Fruit fly (Drosophila melanogaster) whole organism, embryonic: Measurements from ENCODE around the gene org-1.
A peak's percentile ranks its signal among the peaks of the same experiment; 100 is the strongest.

Source experiments
- ATbp ChIP-seq: fragments of 200-800 bp; sonication (Bioruptor generic); optimal IDR thresholded peaks from 2 replicates; lab custom pipeline; 2017; ENCODE audit warnings: missing biosample characterization, mild to moderate bottlenecking, missing genetic modification characterization, missing genetic modification reagents
- C15 ChIP-seq: fragments of 200-800 bp; sonication (Bioruptor generic); IDR thresholded peaks from 3 replicates; pipeline ENCODE4 v1.3.6; 2022; ENCODE audit warnings: missing biosample characterization, missing genetic modification characterization
- CG1024 ChIP-seq: fragments of 200-800 bp; sonication (Bioruptor generic); IDR thresholded peaks from 2 replicates; pipeline ENCODE4 v1.3.6; 2022; ENCODE audit warnings: missing biosample characterization, missing genetic modification characterization
- CG12299 ChIP-seq: fragments of 200-800 bp; sonication (Bioruptor generic); optimal IDR thresholded peaks from 2 replicates; lab custom pipeline; 2018; ENCODE audit warnings: missing biosample characterization, mild to moderate bottlenecking, missing genetic modification characterization
- CG13775 ChIP-seq: fragments of 200-800 bp; sonication (Bioruptor generic); optimal IDR thresholded peaks from 3 replicates; lab custom pipeline; 2017; ENCODE audit warnings: missing biosample characterization, mild to moderate bottlenecking, missing genetic modification characterization
- CG14965 ChIP-seq: fragments of 200-800 bp; sonication (Bioruptor generic); optimal IDR thresholded peaks from 2 replicates; lab custom pipeline; 2016; ENCODE audit warnings: missing biosample characterization, missing genetic modification characterization, borderline replicate concordance
- CG15269 ChIP-seq: fragments of 200-800 bp; sonication (Bioruptor generic); optimal IDR thresholded peaks from 2 replicates; lab custom pipeline; 2018; ENCODE audit warnings: missing biosample characterization, mild to moderate bottlenecking, missing genetic modification characterization, moderate library complexity
- CG15696 ChIP-seq: fragments of 200-800 bp; sonication (Bioruptor generic); optimal IDR thresholded peaks from 2 replicates; lab custom pipeline; 2019; ENCODE audit warnings: missing biosample characterization, mild to moderate bottlenecking, missing genetic modification characterization, moderate library complexity
- CG16779 ChIP-seq: fragments of 200-800 bp; sonication (Bioruptor generic); IDR thresholded peaks from 2 replicates; pipeline ENCODE4 v1.3.6; 2022; ENCODE audit warnings: missing biosample characterization, missing genetic modification characterization
- CG17568 ChIP-seq: fragments of 200-800 bp; sonication (Bioruptor generic); optimal IDR thresholded peaks from 2 replicates; lab custom pipeline; 2018; ENCODE audit warnings: missing biosample characterization, mild to moderate bottlenecking, missing genetic modification characterization, moderate library complexity
- CG18011 ChIP-seq: fragments of 200-800 bp; sonication (Bioruptor generic); optimal IDR thresholded peaks from 2 replicates; lab custom pipeline; 2017; ENCODE audit warnings: missing biosample characterization, missing genetic modification characterization, mild to moderate bottlenecking, moderate library complexity, missing genotype
- CG18619 ChIP-seq: fragments of 200-800 bp; sonication (Bioruptor generic); optimal IDR thresholded peaks from 3 replicates; lab custom pipeline; 2017; ENCODE audit warnings: missing biosample characterization, mild to moderate bottlenecking, missing genetic modification characterization
- CG30431 ChIP-seq: fragments of 200-800 bp; sonication (Bioruptor generic); optimal IDR thresholded peaks from 2 replicates; lab custom pipeline; 2017; ENCODE audit warnings: missing biosample characterization, missing genetic modification characterization
- CG4282 ChIP-seq: fragments of 200-800 bp; sonication (Bioruptor generic); optimal IDR thresholded peaks from 2 replicates; lab custom pipeline; 2016; ENCODE audit warnings: missing biosample characterization, missing genetic modification characterization
- CG6654 ChIP-seq: fragments of 200-800 bp; sonication (Bioruptor generic); optimal IDR thresholded peaks from 2 replicates; lab custom pipeline; 2017; ENCODE audit warnings: missing biosample characterization, mild to moderate bottlenecking, missing genetic modification characterization
- CG7963 ChIP-seq: fragments of 200-800 bp; sonication (Bioruptor generic); IDR thresholded peaks from 3 replicates; pipeline ENCODE4 v1.3.6; 2022; ENCODE audit warnings: missing biosample characterization, missing genetic modification characterization; ENCODE audit not compliant: partially characterized antibody
- CG8290 ChIP-seq, 3 experiments: fragments of 200-800 bp; sonication (Bioruptor generic); optimal IDR thresholded peaks; 2 replicates each; lab custom pipeline; 2016 to 2019; ENCODE audit warnings: missing biosample characterization in 3 of 3, missing genetic modification characterization in 3 of 3, mild to moderate bottlenecking in 2 of 3, moderate library complexity in 1 of 3
- CG9437 ChIP-seq: fragments of 200-800 bp; sonication (Bioruptor generic); optimal IDR thresholded peaks from 2 replicates; lab custom pipeline; 2018; ENCODE audit warnings: missing biosample characterization, mild to moderate bottlenecking, missing genetic modification characterization
- CoRest ChIP-seq: fragments of 200-800 bp; sonication (Bioruptor generic); optimal IDR thresholded peaks from 3 replicates; lab custom pipeline; 2018; ENCODE audit warnings: missing biosample characterization, mild to moderate bottlenecking, missing genetic modification characterization, moderate library complexity
- CrebB ChIP-seq: fragments of 200-800 bp; sonication (Bioruptor generic); optimal IDR thresholded peaks from 3 replicates; lab custom pipeline; 2018; ENCODE audit warnings: missing biosample characterization, mild to moderate bottlenecking, missing genetic modification characterization
- Fer2 ChIP-seq: fragments of 200-800 bp; sonication (Bioruptor generic); optimal IDR thresholded peaks from 2 replicates; lab custom pipeline; 2018; ENCODE audit warnings: missing biosample characterization, mild to moderate bottlenecking, missing genetic modification characterization, moderate library complexity
- HHEX ChIP-seq: fragments of 200-800 bp; sonication (Bioruptor generic); optimal IDR thresholded peaks from 3 replicates; lab custom pipeline; 2017; ENCODE audit warnings: missing biosample characterization, mild to moderate bottlenecking, missing genetic modification characterization, missing genetic modification reagents
- HLH4C ChIP-seq: fragments of 200-800 bp; sonication (Bioruptor generic); IDR thresholded peaks from 3 replicates; pipeline ENCODE4 v1.3.6; 2022; ENCODE audit warnings: missing biosample characterization, missing genetic modification characterization; ENCODE audit not compliant: partially characterized antibody
- Mrtf ChIP-seq: fragments of 200-800 bp; sonication (Bioruptor generic); IDR thresholded peaks from 3 replicates; pipeline ENCODE4 v1.3.6; 2022; ENCODE audit warnings: missing biosample characterization, missing genetic modification characterization
- NC2α ChIP-seq: fragments of 200-800 bp; sonication (Bioruptor generic); optimal IDR thresholded peaks from 2 replicates; lab custom pipeline; 2016; ENCODE audit warnings: missing biosample characterization, missing genetic modification characterization
- Rfx ChIP-seq: fragments of 200-800 bp; sonication (Bioruptor generic); IDR thresholded peaks from 2 replicates; pipeline ENCODE4 v1.3.6; 2022; ENCODE audit warnings: missing biosample characterization, missing genetic modification characterization
- YL-1 ChIP-seq: fragments of 200-800 bp; sonication (Bioruptor generic); optimal IDR thresholded peaks from 3 replicates; lab custom pipeline; 2017; ENCODE audit warnings: missing biosample characterization, mild to moderate bottlenecking, missing genetic modification characterization
- cg ChIP-seq: fragments of 200-800 bp; sonication (Bioruptor generic); optimal IDR thresholded peaks from 3 replicates; lab custom pipeline; 2019; ENCODE audit warnings: missing biosample characterization, mild to moderate bottlenecking, missing genetic modification characterization, moderate library complexity
- chif ChIP-seq, 2 experiments: fragments of 200-800 bp; sonication (Bioruptor generic); optimal IDR thresholded peaks; 3 replicates each; lab custom pipeline; 2016; ENCODE audit warnings: missing biosample characterization in 2 of 2, missing genetic modification characterization in 2 of 2
- croc ChIP-seq: fragments of 200-800 bp; sonication (Bioruptor generic); conservative IDR thresholded peaks from 3 replicates; pipeline ENCODE4 v1.3.6; 2022; ENCODE audit warnings: missing biosample characterization, missing genetic modification characterization
- crol ChIP-seq: fragments of 200-800 bp; sonication (Bioruptor generic); IDR thresholded peaks from 2 replicates; pipeline ENCODE4 v1.3.6; 2022; ENCODE audit warnings: missing biosample characterization, missing genetic modification characterization
- crp ChIP-seq, 2 experiments: fragments of 200-800 bp; sonication (Bioruptor generic); optimal IDR thresholded peaks; 2 replicates in 1 of 2; 3 replicates in 1 of 2; lab custom pipeline; 2017; ENCODE audit warnings: missing biosample characterization in 2 of 2, missing genetic modification characterization in 2 of 2, mild to moderate bottlenecking in 1 of 2, moderate library complexity in 1 of 2
- dati ChIP-seq: fragments of 200-800 bp; sonication (Bioruptor generic); IDR thresholded peaks from 2 replicates; pipeline ENCODE4 v1.3.6; 2022; ENCODE audit warnings: missing biosample characterization, missing genetic modification characterization
- dm ChIP-seq: fragments of 200-800 bp; sonication (Bioruptor generic); optimal IDR thresholded peaks from 3 replicates; lab custom pipeline; 2016; ENCODE audit warnings: missing biosample characterization, missing genetic modification characterization
- eve ChIP-seq, 2 experiments: fragments of >200 bp; optimal IDR thresholded peaks; 2 replicates each; lab custom pipeline; 2017; ENCODE audit warnings: missing biosample characterization in 2 of 2, missing genetic modification characterization in 2 of 2
- ftz-f1 ChIP-seq: fragments of 200-800 bp; sonication (Bioruptor generic); optimal IDR thresholded peaks from 2 replicates; lab custom pipeline; 2016; ENCODE audit warnings: missing biosample characterization, missing genetic modification characterization
- gce ChIP-seq: fragments of 200-800 bp; sonication (Bioruptor generic); IDR thresholded peaks from 3 replicates; pipeline ENCODE4 v1.3.6; 2022; ENCODE audit warnings: missing biosample characterization, missing genetic modification characterization
- gsb ChIP-seq: fragments of 200-800 bp; sonication (Bioruptor generic); IDR thresholded peaks from 2 replicates; pipeline ENCODE4 v1.3.6; 2022; ENCODE audit warnings: missing biosample characterization, missing genetic modification characterization
- gt ChIP-seq: fragments of 200-800 bp; sonication (Bioruptor generic); IDR thresholded peaks from 2 replicates; pipeline ENCODE4 v1.3.6; 2022; ENCODE audit warnings: missing biosample characterization, missing genetic modification characterization
- ind ChIP-seq: fragments of 200-800 bp; sonication (Bioruptor generic); optimal IDR thresholded peaks from 3 replicates; lab custom pipeline; 2016; ENCODE audit warnings: missing biosample characterization, missing genetic modification characterization
- kah ChIP-seq: fragments of 200-800 bp; sonication (Bioruptor generic); optimal IDR thresholded peaks from 2 replicates; lab custom pipeline; 2018; ENCODE audit warnings: missing biosample characterization, mild to moderate bottlenecking, missing genetic modification characterization
- lab ChIP-seq: fragments of 200-800 bp; sonication (Bioruptor generic); optimal IDR thresholded peaks from 3 replicates; lab custom pipeline; 2017; ENCODE audit warnings: missing biosample characterization, missing genetic modification characterization, mild to moderate bottlenecking, moderate library complexity, missing genetic modification reagents
- nau ChIP-seq: fragments of 200-800 bp; sonication (Bioruptor generic); optimal IDR thresholded peaks from 3 replicates; lab custom pipeline; 2017; ENCODE audit warnings: missing biosample characterization, mild to moderate bottlenecking, missing genetic modification characterization, missing genetic modification reagents
- prd ChIP-seq, 3 experiments: fragments of >200 bp in 2 of 3; fragments of 200-800 bp in 1 of 3; sonication (Bioruptor generic) in 1 of 3; optimal IDR thresholded peaks in 2 of 3; IDR thresholded peaks in 1 of 3; 2 replicates in 2 of 3; 3 replicates in 1 of 3; pipeline versions ENCODE4 v1.3.6 to Lab custom; 2017 to 2022; ENCODE audit warnings: missing biosample characterization in 1 of 3, missing genetic modification characterization in 1 of 3
- scrt ChIP-seq: fragments of 200-800 bp; sonication (Bioruptor generic); optimal IDR thresholded peaks from 2 replicates; lab custom pipeline; 2018; ENCODE audit warnings: missing biosample characterization, mild to moderate bottlenecking, missing genetic modification characterization, moderate library complexity
- twi ChIP-seq: fragments of 200-800 bp; optimal IDR thresholded peaks from 2 replicates; lab custom pipeline; 2019; ENCODE audit warnings: missing biosample characterization, mild to moderate bottlenecking, missing genetic modification characterization, moderate library complexity
- z ChIP-seq: fragments of 200-800 bp; sonication (Bioruptor generic); IDR thresholded peaks from 3 replicates; pipeline ENCODE4 v1.3.6; 2022; ENCODE audit warnings: missing biosample characterization, missing genetic modification characterization

Gene org-1

dm6 chrX:8398177-8399018 is 56.5 kb downstream of the org-1 start, which contains the start of gene CG10555 (continued):
- TF ChIP-seq NC2α (GFP tag; lab: Kevin White, UChicago) (peak; percentile 58), CG16779 (GFP tag; lab: Robert Waterston, UW) (peak; percentile 69; the same call in 1 of the 2 replicates), kah (GFP tag; lab: Kevin White, UChicago) (no peak), ftz-f1 (GFP tag; lab: Kevin White, UChicago) (no peak), YL-1 (GFP tag; lab: Kevin White, UChicago) (no peak), CG4282 (GFP tag; lab: Kevin White, UChicago) (peak; percentile 92), prd (optimal IDR thresholded peaks at IDR 0.05; lab: Kevin White, UChicago) (no peak), prd (GFP tag; IDR thresholded peaks at IDR 0.05; lab: Robert Waterston, UW) (peak; percentile 93), CG15269 (tag; lab: Kevin White, UChicago) (peak; percentile 69), C15 (GFP tag; lab: Robert Waterston, UW) (0 out of 3 replicates have a peak, but pooled peaks have one; percentile 14), chif (GFP tag; optimal IDR thresholded peaks at IDR 0.05; lab: Kevin White, UChicago) (peak; percentile 91 to 94), CG9437 (GFP tag; lab: Kevin White, UChicago) (peak; percentile 64), z (GFP tag; lab: Robert Waterston, UW) (no peak), CG1024 (GFP tag; lab: Robert Waterston, UW) (peak; percentile 51), CG13775 (GFP tag; lab: Kevin White, UChicago) (peak; percentile 94), CG18619 (GFP tag; lab: Kevin White, UChicago) (peak; percentile 76), dm (GFP tag; lab: Kevin White, UChicago) (peak; percentile 83), eve (GFP tag; optimal IDR thresholded peaks at IDR 0.05; lab: Kevin White, UChicago) (no peak), croc (peak; percentile 91), CG12299 (peak; percentile 29), Mrtf (GFP tag; lab: Robert Waterston, UW) (peak; percentile 84), ATbp (GFP tag; lab: Kevin White, UChicago) (peak; percentile 43), nau (GFP tag; lab: Kevin White, UChicago) (no peak), CG7963 (GFP tag; lab: Robert Waterston, UW) (peak; percentile 69), Fer2 (tag; lab: Kevin White, UChicago) (peak; percentile 70), twi (peak; percentile 72), CG17568 (GFP tag; lab: Kevin White, UChicago) (no peak), gsb (GFP tag; lab: Robert Waterston, UW) (peak; percentile 77), CrebB (tag; lab: Kevin White, UChicago) (peak; percentile 55), gt (peak; percentile 84), CG14965 (GFP tag; lab: Kevin White, UChicago) (peak; percentile 60), crol (GFP tag; lab: Robert Waterston, UW) (no peak), ind (GFP tag; lab: Kevin White, UChicago) (peak; percentile 90), lab (peak; percentile 79), CG8290 (GFP tag; optimal IDR thresholded peaks at IDR 0.05; lab: Kevin White, UChicago) (peak; percentile 22), CG8290 (tag; optimal IDR thresholded peaks at IDR 0.05; lab: Kevin White, UChicago) (peak; percentile 64 to 81), cg (no peak), HLH4C (GFP tag; lab: Robert Waterston, UW) (peak; percentile 84), CG30431 (GFP tag; lab: Kevin White, UChicago) (peak; percentile 73), gce (GFP tag; lab: Robert Waterston, UW) (peak; percentile 63; the same call in 1 of the 3 replicates), CG15696 (tag; lab: Kevin White, UChicago) (peak; percentile 96), CoRest (tag; lab: Kevin White, UChicago) (peak; percentile 90), CG6654 (GFP tag; lab: Kevin White, UChicago) (peak; percentile 47), dati (GFP tag; lab: Robert Waterston, UW) (peak; percentile 74), scrt (GFP tag; lab: Kevin White, UChicago) (peak; percentile 12), Rfx (GFP tag; lab: Robert Waterston, UW) (peak; percentile 93), CG18011 (GFP tag; lab: Kevin White, UChicago) (peak; percentile 67), HHEX (peak; percentile 59), crp (GFP tag; optimal IDR thresholded peaks at IDR 0.05; lab: Kevin White, UChicago) (peak in 1 of 2 experiments; percentile 64)
